Fruit fly (Drosophila melanogaster) whole organism, wandering third instar larva: Measurements from ENCODE around the gene Nfs1.

ENCODE experiments used
- Dfd ChIP-seq: fragments of >200 bp; optimal IDR thresholded peaks from 2 replicates; lab custom pipeline; 2017; ENCODE audit warnings: missing biosample characterization, missing genetic modification characterization
- Hr78 ChIP-seq: fragments of >200 bp; optimal IDR thresholded peaks from 2 replicates; lab custom pipeline; 2017; ENCODE audit warnings: missing biosample characterization, missing genetic modification characterization
- Hr83 ChIP-seq: fragments of 200-300 bp; sonication (Bioruptor generic); optimal IDR thresholded peaks from 2 replicates; lab custom pipeline; 2016; ENCODE audit warnings: missing biosample characterization, mild to moderate bottlenecking, missing genetic modification characterization, moderate library complexity; ENCODE audit not compliant: poor library complexity, severe bottlenecking
- fru ChIP-seq: fragments of 200-800 bp; sonication (Bioruptor generic); optimal IDR thresholded peaks from 3 replicates; lab custom pipeline; 2016; ENCODE audit warnings: missing biosample characterization, mild to moderate bottlenecking, missing genetic modification characterization
- jim ChIP-seq: fragments of 175-275, 200-325 bp; sonication (Bioruptor generic); optimal IDR thresholded peaks from 2 replicates; lab custom pipeline; 2016; ENCODE audit warnings: missing biosample characterization, mild to moderate bottlenecking, missing genetic modification characterization
- sv ChIP-seq: fragments of 200-800 bp; sonication (Bioruptor generic); optimal IDR thresholded peaks from 3 replicates; lab custom pipeline; 2016; ENCODE audit warnings: missing biosample characterization, missing genetic modification characterization

DNA sequence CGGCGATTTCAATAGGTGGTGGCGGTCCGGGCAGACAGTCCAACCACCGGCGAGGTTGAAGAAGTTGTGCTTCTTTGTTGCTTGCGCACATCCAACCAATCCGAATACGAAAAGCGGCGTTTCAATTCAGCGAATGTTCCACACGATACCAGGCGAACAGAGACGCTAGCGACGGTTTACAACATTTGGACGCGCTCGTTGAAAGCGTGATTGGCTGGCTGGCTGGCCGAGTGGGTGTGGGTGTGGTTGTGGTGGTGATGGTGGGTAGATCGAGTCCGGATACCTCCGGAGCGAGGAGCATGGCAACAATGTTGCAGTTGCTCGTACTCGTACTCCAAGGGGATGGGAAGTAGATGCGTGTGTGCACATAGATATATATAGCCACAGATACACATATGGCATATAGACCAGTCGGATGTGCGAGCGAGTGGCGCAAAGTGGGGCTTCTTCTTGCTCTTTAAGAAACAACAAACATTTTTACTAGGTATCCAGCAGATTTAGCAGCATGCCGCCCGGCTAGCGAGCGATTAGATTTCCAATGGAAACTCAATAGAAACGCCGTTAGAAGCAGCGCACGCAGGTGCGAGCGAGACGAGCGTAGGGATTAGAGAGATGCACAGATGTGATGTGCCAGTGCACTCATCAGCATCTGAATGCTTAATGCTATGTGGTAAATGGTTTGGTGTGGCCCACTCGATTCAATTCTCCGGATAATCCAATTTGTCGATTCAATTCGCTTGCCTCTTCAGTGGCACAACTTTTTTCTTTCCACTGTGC, 10.8 kb downstream of the Nfs1 start:
- TF ChIP-seq jim: no peak
- TF ChIP-seq sv (GFP tag; lab: Kevin White, UChicago): no peak
- TF ChIP-seq Hr78 (GFP tag; lab: Kevin White, UChicago): no peak
- no peak for TF ChIP-seq Dfd (GFP tag; lab: Kevin White, UChicago)
- peak; percentile 57 for TF ChIP-seq Hr83 (GFP tag; lab: Kevin White, UChicago)
- TF ChIP-seq fru (GFP tag; lab: Kevin White, UChicago): peak; percentile 17
